Fruit fly (Drosophila melanogaster) whole organism, pupa: ENCODE measurements around the gene CG14043.

Experiments used
- CG10348 ChIP-seq: fragments of 200-800 bp; sonication (Bioruptor generic); IDR thresholded peaks from 2 replicates; pipeline ENCODE4 v1.3.6; 2022; ENCODE audit warnings: missing biosample characterization, missing genetic modification characterization
- CG12605 ChIP-seq: fragments of 200-800 bp; sonication (Bioruptor generic); IDR thresholded peaks from 2 replicates; pipeline ENCODE4 v1.3.6; 2022; ENCODE audit warnings: missing biosample characterization, missing genetic modification characterization
- CG13204 ChIP-seq: fragments of 200-800 bp; sonication (Bioruptor generic); optimal IDR thresholded peaks from 2 replicates; lab custom pipeline; 2018; ENCODE audit warnings: missing biosample characterization, mild to moderate bottlenecking, missing genetic modification characterization, moderate library complexity
- CG14655 ChIP-seq: fragments of 200-800 bp; sonication (Bioruptor generic); optimal IDR thresholded peaks from 3 replicates; lab custom pipeline; 2017; ENCODE audit warnings: mild to moderate bottlenecking, missing biosample characterization, missing genetic modification reagents, missing genetic modification characterization
- CG15710 ChIP-seq: fragments of 200-800 bp; sonication (Bioruptor generic); optimal IDR thresholded peaks from 2 replicates; lab custom pipeline; 2018; ENCODE audit warnings: missing biosample characterization, mild to moderate bottlenecking, missing genetic modification characterization, moderate library complexity
- CG17806 ChIP-seq: fragments of 200-800 bp; sonication (Bioruptor generic); optimal IDR thresholded peaks from 2 replicates; lab custom pipeline; 2018; ENCODE audit warnings: missing biosample characterization, mild to moderate bottlenecking, missing genetic modification characterization, moderate library complexity
- CG32121 ChIP-seq: fragments of 200-800 bp; sonication (Bioruptor generic); IDR thresholded peaks from 2 replicates; pipeline ENCODE4 v1.3.6; 2022; ENCODE audit warnings: missing biosample characterization, missing genetic modification characterization
- CG34367 ChIP-seq: fragments of 200-800 bp; sonication (Bioruptor generic); optimal IDR thresholded peaks from 2 replicates; lab custom pipeline; 2018; ENCODE audit warnings: missing biosample characterization, mild to moderate bottlenecking, missing genetic modification characterization
- CG4496 ChIP-seq: fragments of 200-800 bp; sonication (Bioruptor generic); IDR thresholded peaks from 3 replicates; pipeline ENCODE4 v1.3.6; 2022; ENCODE audit warnings: missing biosample characterization, missing genetic modification characterization
- CG8159 ChIP-seq: fragments of 200-800 bp; sonication (Bioruptor generic); optimal IDR thresholded peaks from 3 replicates; lab custom pipeline; 2018; ENCODE audit warnings: missing biosample characterization, mild to moderate bottlenecking, missing genetic modification characterization, moderate library complexity
- CG8301 ChIP-seq: fragments of 200-800 bp; sonication (Bioruptor generic); optimal IDR thresholded peaks from 2 replicates; lab custom pipeline; 2018; ENCODE audit warnings: missing biosample characterization, mild to moderate bottlenecking, missing genetic modification characterization
- CG9948 ChIP-seq: fragments of 200-800 bp; sonication (Bioruptor generic); optimal IDR thresholded peaks from 2 replicates; lab custom pipeline; 2018; ENCODE audit warnings: missing biosample characterization, mild to moderate bottlenecking, missing genetic modification characterization, moderate library complexity
- D1 ChIP-seq: fragments of 200-800 bp; sonication (Bioruptor generic); optimal IDR thresholded peaks from 2 replicates; lab custom pipeline; 2018; ENCODE audit warnings: missing biosample characterization, mild to moderate bottlenecking, missing genetic modification characterization, moderate library complexity
- EcR ChIP-seq: fragments of 200-800 bp; sonication (Bioruptor generic); optimal IDR thresholded peaks from 3 replicates; lab custom pipeline; 2019; ENCODE audit warnings: missing biosample characterization, missing genetic modification characterization, mild to moderate bottlenecking, moderate library complexity, missing genetic modification reagents
- Ets98B ChIP-seq: fragments of 200-800 bp; sonication (Bioruptor generic); IDR thresholded peaks from 2 replicates; pipeline ENCODE4 v1.3.6; 2022; ENCODE audit warnings: missing biosample characterization, missing genetic modification characterization
- Pif1A ChIP-seq: fragments of 200-800 bp; sonication (Bioruptor generic); optimal IDR thresholded peaks from 3 replicates; lab custom pipeline; 2016; ENCODE audit warnings: missing biosample characterization, missing genetic modification characterization
- Pif1B ChIP-seq: fragments of 200-800 bp; sonication (Bioruptor generic); optimal IDR thresholded peaks from 3 replicates; lab custom pipeline; 2016; ENCODE audit warnings: missing biosample characterization, missing genetic modification characterization
- Snoo ChIP-seq: fragments of 200-800 bp; sonication (Bioruptor generic); optimal IDR thresholded peaks from 3 replicates; lab custom pipeline; 2017; ENCODE audit warnings: missing biosample characterization, mild to moderate bottlenecking, missing genetic modification characterization, inconsistent platforms
- fd96Ca ChIP-seq: fragments of 200-800 bp; sonication (Bioruptor generic); IDR thresholded peaks from 3 replicates; pipeline ENCODE4 v1.3.6; 2022; ENCODE audit warnings: missing biosample characterization, missing genetic modification characterization
- gl ChIP-seq: fragments of 200-800 bp; sonication (Bioruptor generic); optimal IDR thresholded peaks from 2 replicates; lab custom pipeline; 2018; ENCODE audit warnings: missing biosample characterization, mild to moderate bottlenecking, missing genetic modification characterization
- rn ChIP-seq: fragments of 200-800 bp; sonication (Bioruptor generic); IDR thresholded peaks from 2 replicates; pipeline ENCODE4 v1.3.6; 2022; ENCODE audit warnings: missing biosample characterization, missing genetic modification characterization

Gene CG14043

DNA sequence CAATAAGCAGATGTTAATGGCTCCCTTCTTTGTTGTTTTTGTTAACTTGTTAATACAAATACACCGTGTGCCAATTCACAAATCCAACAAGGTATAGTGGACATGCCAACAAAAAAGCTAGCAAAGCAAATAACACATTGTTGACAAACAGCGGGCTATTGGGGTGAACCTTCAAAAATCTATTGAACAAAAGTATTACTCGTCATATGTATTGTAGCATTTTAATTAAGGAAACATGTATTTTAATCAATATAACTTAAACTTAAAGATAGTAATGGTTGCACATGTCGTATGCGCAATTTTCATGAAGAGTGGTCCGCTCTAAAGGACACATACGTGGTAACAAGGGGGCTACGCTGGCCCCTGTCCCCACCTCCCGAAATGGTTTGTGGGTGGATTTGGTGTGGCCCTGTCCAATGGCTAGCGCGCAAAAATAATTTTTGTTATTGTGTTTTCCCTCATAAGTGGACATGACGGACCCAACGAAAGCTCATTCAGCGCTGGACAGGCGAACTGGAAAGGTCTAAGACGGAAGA lies 29.2 kb upstream of the CG14043 start, which contains the start of gene synr:
synr (plus strand) TSS at position 486 of the 536 bp plus-strand sequence.
- TF ChIP-seq EcR (GFP tag; lab: Kevin White, UChicago), result no peak
- peak; percentile 24 for TF ChIP-seq CG8159
- TF ChIP-seq, all 21 proteins: peak for 1

DNA sequence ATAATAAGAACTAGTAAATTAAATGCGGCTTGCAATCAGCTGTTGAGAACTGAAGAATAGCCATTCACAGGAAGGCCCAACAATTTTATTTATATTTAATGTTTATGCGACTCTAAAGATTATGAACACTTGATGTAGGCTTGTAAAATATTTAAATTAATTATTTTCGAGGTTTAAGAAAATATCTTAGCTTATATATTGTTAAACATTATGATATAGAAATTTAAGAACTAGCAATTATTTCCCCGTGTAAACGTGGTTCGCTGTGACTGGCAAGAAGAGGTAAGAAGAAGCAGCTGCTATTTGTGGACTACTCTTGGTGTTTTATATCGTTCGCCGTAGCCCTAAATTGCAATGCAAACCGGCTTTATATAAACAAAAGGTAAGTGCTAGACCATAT lies 26.2 kb upstream of the CG14043 start, which contains the start of the genes mRpL24 and betaggt-I:
mRpL24 (minus strand) TSS at position 62 of the 400 bp plus-strand sequence.
betaggt-I (plus strand) TSS at position 280 of the 400 bp plus-strand sequence.
- TF ChIP-seq CG8301 (tag; lab: Kevin White, UChicago) (peak; percentile 97), gl (tag; lab: Kevin White, UChicago) (peak; percentile 89), Pif1A (peak; percentile 93), Snoo (tag; lab: Kevin White, UChicago) (peak; percentile 96), CG12605 (GFP tag; lab: Robert Waterston, UW) (peak; percentile 98), EcR (GFP tag; lab: Kevin White, UChicago) (no peak), Pif1B (peak; percentile 91), Ets98B (peak; percentile 97), CG14655 (peak; percentile 98), CG8159 (peak; percentile 97), CG34367 (tag; lab: Kevin White, UChicago) (peak; percentile 97), fd96Ca (peak; percentile 93), CG15710 (tag; lab: Kevin White, UChicago) (peak; percentile 99), CG13204 (no peak), CG32121 (GFP tag; lab: Robert Waterston, UW) (peak; percentile 97), rn (GFP tag; lab: Robert Waterston, UW) (peak; percentile 97), CG4496 (GFP tag; lab: Robert Waterston, UW) (peak; percentile 99), D1 (tag; lab: Kevin White, UChicago) (peak; percentile 90), CG10348 (GFP tag; lab: Robert Waterston, UW) (peak; percentile 90), CG9948 (peak; percentile 95), CG17806 (peak; percentile 97)
- TF ChIP-seq, all 21 proteins: peak for 19

DNA sequence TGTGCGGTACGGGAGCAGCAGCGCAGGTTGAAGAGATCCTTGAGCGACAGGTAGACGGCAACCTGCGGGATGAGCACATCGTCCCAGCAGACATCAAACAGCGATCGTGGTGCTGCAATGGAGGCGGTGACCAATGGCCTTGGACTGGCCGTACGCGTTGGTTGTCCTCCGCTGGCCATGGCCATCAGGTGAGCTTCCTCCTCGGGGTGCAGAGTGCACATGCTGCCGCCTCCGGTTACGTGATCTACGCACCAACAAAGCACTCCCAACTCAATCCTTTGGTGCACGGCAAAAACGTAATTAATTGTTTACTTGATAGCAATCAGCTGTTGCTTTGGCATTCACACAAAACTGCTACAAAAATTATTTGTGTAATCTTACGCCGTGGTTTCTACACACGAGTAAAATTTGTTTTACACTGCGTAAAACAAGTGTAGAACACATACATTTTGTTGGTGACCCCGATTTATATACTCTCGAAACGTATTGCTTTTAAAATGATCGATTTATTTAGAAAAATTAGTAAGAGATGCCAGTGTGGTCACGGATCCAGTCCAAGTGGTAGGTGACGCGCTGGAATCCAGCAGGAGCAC lies 22.0 kb upstream of the CG14043 start, which contains the start of gene jet:
jet (minus strand) TSS at position 332 of the 593 bp plus-strand sequence.
- TF ChIP-seq CG17806, result no peak
- TF ChIP-seq fd96Ca, result no peak
- no peak for TF ChIP-seq CG9948
- no peak for TF ChIP-seq Pif1A
- no peak for TF ChIP-seq CG32121 (GFP tag; lab: Robert Waterston, UW)
- no peak for TF ChIP-seq D1 (tag; lab: Kevin White, UChicago)
- no peak for TF ChIP-seq Snoo (tag; lab: Kevin White, UChicago)
- TF ChIP-seq Pif1B, result no peak

DNA sequence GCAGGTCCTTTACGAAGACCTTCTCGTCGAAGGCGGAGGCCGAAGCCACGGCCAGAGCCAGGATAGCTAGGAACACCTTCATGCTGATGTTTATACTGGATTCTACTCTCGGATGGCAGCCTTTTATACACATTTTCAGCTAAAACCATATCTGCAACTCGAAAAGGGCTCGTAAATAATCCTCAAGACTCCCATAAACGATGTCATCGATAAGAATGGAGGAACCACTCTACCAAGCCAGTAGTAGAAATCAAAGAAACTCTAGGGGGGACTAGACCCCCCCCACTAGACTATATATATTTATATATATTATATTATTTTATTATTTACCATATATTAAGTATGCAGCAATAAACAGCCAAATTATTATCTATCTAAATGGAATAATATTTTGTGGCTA lies 20.8 kb upstream of the CG14043 start, which contains the start of gene Jon25Biii:
Jon25Biii (minus strand) TSS at position 101 of the 400 bp plus-strand sequence.
- TF ChIP-seq EcR (GFP tag; lab: Kevin White, UChicago) (no peak), CG17806 (no peak), CG14655 (no peak), Pif1B (no peak), D1 (tag; lab: Kevin White, UChicago) (no peak), CG13204 (no peak), CG12605 (GFP tag; lab: Robert Waterston, UW) (no peak), Pif1A (no peak), Ets98B (no peak), Snoo (tag; lab: Kevin White, UChicago) (no peak), CG34367 (tag; lab: Kevin White, UChicago) (no peak), CG15710 (tag; lab: Kevin White, UChicago) (no peak), fd96Ca (no peak), CG10348 (GFP tag; lab: Robert Waterston, UW) (no peak), CG8159 (no peak)

DNA sequence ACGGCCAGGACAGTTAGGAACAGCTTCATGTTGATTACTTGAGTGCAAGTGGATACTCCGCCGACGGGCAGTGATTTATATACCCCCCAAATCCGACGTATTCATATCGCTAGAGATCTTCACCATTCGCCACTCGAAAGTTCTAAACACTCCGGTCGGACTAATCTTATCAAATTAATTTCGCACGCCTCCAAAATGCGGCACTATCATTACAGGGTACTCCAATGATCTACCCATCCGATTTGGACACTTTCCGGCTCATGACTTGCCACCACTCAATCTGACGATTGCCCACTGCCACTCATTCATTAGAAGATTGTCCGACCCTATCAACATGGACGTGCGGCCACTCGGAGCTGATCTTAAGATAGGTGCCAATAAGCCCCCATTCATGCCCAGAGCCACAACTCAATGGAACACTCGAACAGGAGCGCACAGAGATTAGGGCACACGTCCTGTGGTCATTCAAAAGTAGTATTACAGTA lies 18.4 kb upstream of the CG14043 start, which contains the start of gene Jon25Bii:
Jon25Bii (minus strand) TSS at position 51 of the 485 bp plus-strand sequence.
- TF ChIP-seq Snoo (tag; lab: Kevin White, UChicago), result no peak
- TF ChIP-seq CG32121 (GFP tag; lab: Robert Waterston, UW), result no peak
- TF ChIP-seq CG34367 (tag; lab: Kevin White, UChicago), result no peak
- TF ChIP-seq Pif1A, result no peak
- TF ChIP-seq CG13204, result no peak
- TF ChIP-seq rn (GFP tag; lab: Robert Waterston, UW), result no peak
- TF ChIP-seq D1 (tag; lab: Kevin White, UChicago), result no peak
- TF ChIP-seq CG12605 (GFP tag; lab: Robert Waterston, UW), result no peak

DNA sequence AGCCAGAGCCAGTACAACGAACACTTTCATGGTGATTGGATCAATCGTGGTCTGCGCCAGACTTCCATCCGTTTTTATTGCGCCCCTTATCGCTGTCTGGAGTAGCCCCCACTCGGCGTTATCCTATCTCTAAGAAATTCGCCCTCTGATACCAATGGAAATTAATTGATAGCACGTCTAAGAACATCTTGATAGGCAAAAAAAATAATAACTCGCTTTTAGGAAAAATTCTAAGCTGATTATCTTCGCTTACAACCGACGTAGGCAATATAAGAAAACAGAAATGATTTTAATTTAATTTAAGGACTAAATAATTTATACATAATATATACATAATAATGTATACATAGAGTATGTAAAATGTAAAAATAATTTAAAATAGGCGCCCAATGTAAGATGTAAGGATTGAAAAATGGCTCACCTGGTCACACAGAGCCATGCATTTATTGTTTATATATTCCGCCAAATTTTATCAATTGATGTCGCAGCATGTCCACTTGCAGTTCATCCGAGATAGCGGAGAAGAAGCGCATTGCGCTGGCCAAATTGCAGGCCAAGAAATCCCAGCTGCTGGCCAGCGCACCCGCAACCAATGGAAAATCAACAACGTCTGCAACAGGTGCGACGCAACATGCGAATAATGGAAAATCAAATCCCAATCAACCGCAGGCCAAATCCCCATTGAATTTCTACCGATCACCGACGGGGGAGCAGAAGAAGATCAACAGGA lies 16.2 kb upstream of the CG14043 start, which contains the start of the genes Jon25Bi and Marcal1:
Jon25Bi (minus strand) TSS at position 51 of the 730 bp plus-strand sequence.
Marcal1 (plus strand) TSS at position 416 of the 730 bp plus-strand sequence.
- TF ChIP-seq Pif1B, result no peak
- no peak for TF ChIP-seq EcR (GFP tag; lab: Kevin White, UChicago)
- TF ChIP-seq CG4496 (GFP tag; lab: Robert Waterston, UW), result no peak
- TF ChIP-seq CG32121 (GFP tag; lab: Robert Waterston, UW), result no peak
- no peak for TF ChIP-seq Pif1A
- TF ChIP-seq D1 (tag; lab: Kevin White, UChicago), result no peak
- no peak for TF ChIP-seq CG8301 (tag; lab: Kevin White, UChicago)
- TF ChIP-seq gl (tag; lab: Kevin White, UChicago), result no peak
- TF ChIP-seq CG15710 (tag; lab: Kevin White, UChicago), result no peak
- no peak for TF ChIP-seq CG8159
- TF ChIP-seq CG34367 (tag; lab: Kevin White, UChicago), result no peak
- no peak for TF ChIP-seq Ets98B
- TF ChIP-seq CG13204, result no peak
- TF ChIP-seq Snoo (tag; lab: Kevin White, UChicago), result no peak
